Fruit fly (Drosophila melanogaster): Measurements from ENCODE around the gene chas.

The chas gene

DNA sequence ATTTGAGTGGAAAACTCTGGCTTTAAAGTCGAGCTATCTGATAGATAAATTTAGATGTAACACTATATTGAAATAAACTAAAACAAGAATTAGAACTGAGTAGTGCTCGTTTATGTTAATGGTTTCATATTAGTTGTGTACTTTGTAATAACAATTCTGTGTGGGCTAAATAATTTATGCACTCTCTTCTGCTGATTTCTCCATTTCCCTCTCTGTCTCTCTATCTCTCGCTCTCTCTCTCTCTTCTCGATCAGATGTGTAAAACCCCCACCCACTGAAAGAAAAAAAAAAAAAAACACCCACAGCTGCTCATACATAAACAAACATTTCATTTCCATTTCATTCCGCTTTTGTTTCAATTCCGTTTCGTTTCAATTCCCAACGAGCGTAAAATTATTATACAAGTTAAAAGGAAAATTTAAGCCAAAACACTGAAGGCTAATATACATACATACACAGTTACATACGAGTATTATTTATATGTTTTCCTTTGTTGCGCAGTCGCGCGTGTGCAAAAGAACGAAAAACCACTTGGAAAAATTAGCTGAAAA, 35.2 kb upstream of the chas start (continued):
- no peak for TF ChIP-seq MTF-1 (GFP tag; optimal IDR thresholded peaks at IDR 0.05; ENCODE audit: borderline replicate concordance)
- no peak for TF ChIP-seq Xrp1 (GFP tag; IDR thresholded peaks at IDR 0.05)
- peak; percentile 97 for TF ChIP-seq pfk (GFP tag; optimal IDR thresholded peaks at IDR 0.05)
- no peak for TF ChIP-seq sug (tag; optimal IDR thresholded peaks at IDR 0.05)
- TF ChIP-seq pros (GFP tag; optimal IDR thresholded peaks at IDR 0.05): peak; percentile 23
- no peak for TF ChIP-seq Jarid2 (GFP tag; optimal IDR thresholded peaks at IDR 0.05)
- no peak for TF ChIP-seq fd64A (GFP tag; optimal IDR thresholded peaks at IDR 0.05)
- no peak for TF ChIP-seq CG8765 (GFP tag; IDR thresholded peaks at IDR 0.05)
- peak; percentile 49 to 64 for TF ChIP-seq Trl (optimal IDR thresholded peaks at IDR 0.05)
- no peak for TF ChIP-seq Trl (GFP tag; optimal IDR thresholded peaks at IDR 0.05)
- no peak for TF ChIP-seq CG10274 (GFP tag; optimal IDR thresholded peaks at IDR 0.05)
- TF ChIP-seq crp (GFP tag; optimal IDR thresholded peaks at IDR 0.05): peak in 1 of 2 experiments; percentile 9
- TF ChIP-seq btn (GFP tag; optimal IDR thresholded peaks at IDR 0.05): no peak
- no peak for TF ChIP-seq CG17328 (GFP tag; IDR thresholded peaks at IDR 0.05)
- no peak for TF ChIP-seq CG18764 (GFP tag; optimal IDR thresholded peaks at IDR 0.05)
- peak; percentile 46; the same call in 1 of the 2 replicates for TF ChIP-seq CG32772 (GFP tag; IDR thresholded peaks at IDR 0.05)

- peak; percentile 9 for TF ChIP-seq Oli (tag; optimal IDR thresholded peaks at IDR 0.05)
- peak; percentile 21 for TF ChIP-seq CG10267 (tag; optimal IDR thresholded peaks at IDR 0.05)
- TF ChIP-seq Dad (GFP tag; optimal IDR thresholded peaks at IDR 0.05): no peak
- no peak for TF ChIP-seq CG2116 (GFP tag; optimal IDR thresholded peaks at IDR 0.05)
- no peak for TF ChIP-seq Atf6 (GFP tag; IDR thresholded peaks at IDR 0.05)
- TF ChIP-seq CG11504 (tag; optimal IDR thresholded peaks at IDR 0.05): peak; percentile 32
- TF ChIP-seq CG17829 (tag; optimal IDR thresholded peaks at IDR 0.05): peak; percentile 7
- peak; percentile 53 for TF ChIP-seq CG18262 (tag; optimal IDR thresholded peaks at IDR 0.05)
- peak; percentile 16 for TF ChIP-seq D19A (tag; optimal IDR thresholded peaks at IDR 0.05)
- peak; percentile 62 for TF ChIP-seq sens (GFP tag)
- TF ChIP-seq zfh1 (GFP tag; IDR thresholded peaks at IDR 0.05): no peak
- TF ChIP-seq CG14965 (GFP tag; optimal IDR thresholded peaks at IDR 0.05; ENCODE audit: borderline replicate concordance): no peak
- peak; percentile 34 for TF ChIP-seq CG14710 (tag; optimal IDR thresholded peaks at IDR 0.05)
- no peak for TF ChIP-seq CG31388 (GFP tag; optimal IDR thresholded peaks at IDR 0.05)
- TF ChIP-seq dmrt11E (tag; optimal IDR thresholded peaks at IDR 0.05): peak; percentile 35
- TF ChIP-seq CG16815 (GFP tag; optimal IDR thresholded peaks at IDR 0.05): no peak
- TF ChIP-seq gem (tag; optimal IDR thresholded peaks at IDR 0.05): peak; percentile 37
- 0 out of 3 replicates have a peak, but pooled peaks have one; percentile 17 for TF ChIP-seq croc (GFP tag; conservative IDR thresholded peaks at IDR 0.05)
- no peak for TF ChIP-seq ham (GFP tag; IDR thresholded peaks at IDR 0.05)
- TF ChIP-seq maf-S (GFP tag; optimal IDR thresholded peaks at IDR 0.05): no peak
- no peak for TF ChIP-seq Six4 (GFP tag; optimal IDR thresholded peaks at IDR 0.05)
- TF ChIP-seq CG10979 (tag; optimal IDR thresholded peaks at IDR 0.05): peak; percentile 45
- TF ChIP-seq TFAM (GFP tag; optimal IDR thresholded peaks at IDR 0.05): no peak
- no peak for TF ChIP-seq Fer1 (GFP tag; optimal IDR thresholded peaks at IDR 0.05)
- no peak for TF ChIP-seq Sox100B (GFP tag; optimal IDR thresholded peaks at IDR 0.05)
- TF ChIP-seq CG30431 (GFP tag; optimal IDR thresholded peaks at IDR 0.05): no peak
- 0 out of 2 replicates have a peak, but pooled peaks have one; percentile 17 for TF ChIP-seq CG6689 (GFP tag; IDR thresholded peaks at IDR 0.05)
- TF ChIP-seq Rx (GFP tag; IDR thresholded peaks at IDR 0.05): no peak
- no peak for TF ChIP-seq CG8388 (GFP tag; optimal IDR thresholded peaks at IDR 0.05)
- peak; percentile 17 for TF ChIP-seq CG7839 (tag; optimal IDR thresholded peaks at IDR 0.05)
- peak; percentile 38 for TF ChIP-seq phol (tag; optimal IDR thresholded peaks at IDR 0.05)
- TF ChIP-seq CG9932 (GFP tag; IDR thresholded peaks at IDR 0.05): no peak
- no peak for TF ChIP-seq Tbp (GFP tag; optimal IDR thresholded peaks at IDR 0.05)
- TF ChIP-seq CG17361 (GFP tag; IDR thresholded peaks at IDR 0.05): peak; percentile 39; the same call in 1 of the 3 replicates
- peak; percentile 8 for TF ChIP-seq Blimp-1 (GFP tag; optimal IDR thresholded peaks at IDR 0.05)
Observed at dm6 chrX:17732684-17733083, 34.2 kb upstream of the chas start.

Data from whole organism, embryonic.